Worm (Caenorhabditis elegans) whole organism, L1 larva: ENCODE data around the gene F28A12.10.

Experiments
- alr-1 ChIP-seq: fragments of 200-800 bp; sonication (Bioruptor generic); optimal IDR thresholded peaks from 2 replicates; lab custom pipeline; 2018; ENCODE audit warnings: borderline replicate concordance, mild to moderate bottlenecking, missing genetic modification characterization, missing compliant biosample characterization
- aly-2 ChIP-seq: fragments of 150-350 bp; optimal IDR thresholded peaks from 2 replicates; lab custom pipeline; 2014; ENCODE audit warnings: missing biosample characterization, missing genetic modification characterization
- ama-1 ChIP-seq: fragments of 150-350 bp; optimal IDR thresholded peaks from 2 replicates; lab custom pipeline; 2014
- blmp-1 ChIP-seq: fragments of 150-350 bp; optimal IDR thresholded peaks from 2 replicates; lab custom pipeline; 2014; ENCODE audit warnings: missing biosample characterization, missing genetic modification characterization
- ceh-63 ChIP-seq: fragments of 200-800 bp; sonication (Bioruptor generic); optimal IDR thresholded peaks from 2 replicates; lab custom pipeline; 2018; ENCODE audit warnings: mild to moderate bottlenecking, missing genetic modification characterization, missing compliant biosample characterization
- ceh-82 ChIP-seq, 3 experiments: fragments of 150-350 bp in 1 of 3; sonication (generic microtip) in 2 of 3; optimal IDR thresholded peaks; 2 replicates each; lab custom pipeline; 2014 to 2017; ENCODE audit warnings: missing biosample characterization in 3 of 3, missing genetic modification characterization in 3 of 3
- ceh-88 ChIP-seq: fragments of 200-800 bp; sonication (Bioruptor generic); IDR thresholded peaks from 2 replicates; pipeline ENCODE4 v1.3.6; 2022; ENCODE audit warnings: missing genetic modification characterization, missing compliant biosample characterization
- ceh-90 ChIP-seq: sonication (generic microtip); optimal IDR thresholded peaks from 2 replicates; lab custom pipeline; 2016; ENCODE audit warnings: missing genetic modification characterization, missing compliant biosample characterization
- dsc-1 ChIP-seq: sonication (generic microtip); optimal IDR thresholded peaks from 2 replicates; lab custom pipeline; 2016; ENCODE audit warnings: mild to moderate bottlenecking, missing genetic modification characterization, missing compliant biosample characterization
- efl-1 ChIP-seq, 4 experiments: fragments of 150-350 bp; optimal IDR thresholded peaks in 3 of 4; peaks in 1 of 4; 1 replicate in 1 of 4; 2 replicates in 3 of 4; lab custom pipeline; 2014; ENCODE audit warnings: missing biosample characterization in 2 of 4, missing genetic modification characterization in 2 of 4, missing genetic modification reagents in 2 of 4
- efl-3 ChIP-seq: fragments of 200-800 bp; sonication (Bioruptor generic); optimal IDR thresholded peaks from 2 replicates; lab custom pipeline; 2018; ENCODE audit warnings: mild to moderate bottlenecking, missing genetic modification characterization, missing compliant biosample characterization
- egl-13 ChIP-seq: sonication (generic microtip); optimal IDR thresholded peaks from 2 replicates; lab custom pipeline; 2016; ENCODE audit warnings: missing genotype, missing genetic modification reagents, missing genetic modification characterization, missing compliant biosample characterization
- ets-5 ChIP-seq: fragments of 200-800 bp; sonication (Bioruptor generic); IDR thresholded peaks from 2 replicates; pipeline ENCODE4 v1.3.6; 2022; ENCODE audit warnings: missing genetic modification characterization, missing compliant biosample characterization
- fkh-10 ChIP-seq: sonication (generic microtip); optimal IDR thresholded peaks from 2 replicates; lab custom pipeline; 2017; ENCODE audit warnings: missing biosample characterization, missing genetic modification reagents, missing genetic modification characterization
- fkh-4 ChIP-seq: sonication (generic microtip); optimal IDR thresholded peaks from 2 replicates; lab custom pipeline; 2016; ENCODE audit warnings: missing compliant biosample characterization, missing genetic modification characterization, borderline replicate concordance
- fkh-8 ChIP-seq: sonication (generic microtip); optimal IDR thresholded peaks from 2 replicates; lab custom pipeline; 2016; ENCODE audit warnings: mild to moderate bottlenecking, missing genetic modification characterization, missing compliant biosample characterization
- hlh-17 ChIP-seq: fragments of 200-800 bp; sonication (Bioruptor generic); optimal IDR thresholded peaks from 2 replicates; lab custom pipeline; 2018; ENCODE audit warnings: missing genetic modification characterization, mild to moderate bottlenecking, missing compliant biosample characterization, moderate library complexity, borderline replicate concordance
- hlh-4 ChIP-seq: sonication (generic microtip); optimal IDR thresholded peaks from 2 replicates; lab custom pipeline; 2016; ENCODE audit warnings: mild to moderate bottlenecking, missing genetic modification characterization, missing compliant biosample characterization
- lin-14 ChIP-seq: fragments of 200-800 bp; sonication (Bioruptor generic); optimal IDR thresholded peaks from 2 replicates; lab custom pipeline; 2018; ENCODE audit warnings: mild to moderate bottlenecking, missing genetic modification characterization, moderate library complexity, missing compliant biosample characterization
- lin-15B ChIP-seq: fragments of 150-350 bp; sonication (generic microtip); optimal IDR thresholded peaks from 3 replicates; lab custom pipeline; 2014; ENCODE audit warnings: missing biosample characterization, missing genetic modification characterization
- lir-3 ChIP-seq: sonication (generic microtip); optimal IDR thresholded peaks from 2 replicates; lab custom pipeline; 2016; ENCODE audit warnings: mild to moderate bottlenecking, missing genetic modification characterization, moderate library complexity, missing compliant biosample characterization; ENCODE audit not compliant: poor library complexity
- mef-2 ChIP-seq: fragments of 150-350 bp; optimal IDR thresholded peaks from 2 replicates; lab custom pipeline; 2014; ENCODE audit warnings: missing biosample characterization, missing genetic modification characterization
- mep-1 ChIP-seq: fragments of 150-350 bp; optimal IDR thresholded peaks from 2 replicates; lab custom pipeline; 2014; ENCODE audit warnings: missing biosample characterization, missing genetic modification characterization
- nhr-71 ChIP-seq: sonication (generic microtip); optimal IDR thresholded peaks from 2 replicates; lab custom pipeline; 2016; ENCODE audit warnings: mild to moderate bottlenecking, missing genetic modification characterization, moderate library complexity, missing compliant biosample characterization
- nhr-85 ChIP-seq: sonication (generic microtip); peaks from one replicate; lab custom pipeline; 2016; ENCODE audit warnings: missing genetic modification characterization, inconsistent platforms, missing compliant biosample characterization
- nhr-90 ChIP-seq: sonication (generic microtip); optimal IDR thresholded peaks from 2 replicates; lab custom pipeline; 2016; ENCODE audit warnings: mild to moderate bottlenecking, missing genetic modification characterization, missing compliant biosample characterization; ENCODE audit not compliant: poor library complexity
- pqm-1 ChIP-seq: sonication (generic microtip); optimal IDR thresholded peaks from 3 replicates; lab custom pipeline; 2017; ENCODE audit warnings: missing biosample characterization, missing genetic modification characterization
- sptf-1 ChIP-seq: fragments of 150-350 bp; optimal IDR thresholded peaks from 2 replicates; lab custom pipeline; 2014; ENCODE audit warnings: missing biosample characterization, missing genetic modification characterization
- swsn-7 ChIP-seq: sonication (generic microtip); optimal IDR thresholded peaks from 2 replicates; lab custom pipeline; 2016; ENCODE audit warnings: missing genetic modification characterization, missing compliant biosample characterization
- tbx-2 ChIP-seq: sonication (generic microtip); optimal IDR thresholded peaks from 2 replicates; lab custom pipeline; 2016; ENCODE audit warnings: missing genetic modification characterization, missing compliant biosample characterization
- unc-130 ChIP-seq: fragments of 150-350 bp; optimal IDR thresholded peaks from 2 replicates; lab custom pipeline; 2017; ENCODE audit warnings: missing biosample characterization, missing genetic modification characterization, inconsistent platforms
- unc-30 ChIP-seq: sonication (generic microtip); optimal IDR thresholded peaks from 2 replicates; lab custom pipeline; 2017; ENCODE audit warnings: missing biosample characterization, missing genetic modification characterization
- unc-62 ChIP-seq: fragments of 150-350 bp; optimal IDR thresholded peaks from 2 replicates; lab custom pipeline; 2014; ENCODE audit warnings: missing biosample characterization, missing genetic modification reagents, missing genetic modification characterization
- xbp-1 ChIP-seq: sonication (generic microtip); optimal IDR thresholded peaks from 2 replicates; lab custom pipeline; 2016; ENCODE audit warnings: missing genetic modification characterization, missing compliant biosample characterization
- zip-4 ChIP-seq: fragments of 200-800 bp; sonication (Bioruptor generic); optimal IDR thresholded peaks from 2 replicates; lab custom pipeline; 2018; ENCODE audit warnings: mild to moderate bottlenecking, missing genetic modification characterization, moderate library complexity, missing compliant biosample characterization
- ztf-4 ChIP-seq: fragments of 150-350 bp; optimal IDR thresholded peaks from 2 replicates; lab custom pipeline; 2014; ENCODE audit warnings: missing biosample characterization, missing genetic modification characterization

F28A12.10 gene

DNA sequence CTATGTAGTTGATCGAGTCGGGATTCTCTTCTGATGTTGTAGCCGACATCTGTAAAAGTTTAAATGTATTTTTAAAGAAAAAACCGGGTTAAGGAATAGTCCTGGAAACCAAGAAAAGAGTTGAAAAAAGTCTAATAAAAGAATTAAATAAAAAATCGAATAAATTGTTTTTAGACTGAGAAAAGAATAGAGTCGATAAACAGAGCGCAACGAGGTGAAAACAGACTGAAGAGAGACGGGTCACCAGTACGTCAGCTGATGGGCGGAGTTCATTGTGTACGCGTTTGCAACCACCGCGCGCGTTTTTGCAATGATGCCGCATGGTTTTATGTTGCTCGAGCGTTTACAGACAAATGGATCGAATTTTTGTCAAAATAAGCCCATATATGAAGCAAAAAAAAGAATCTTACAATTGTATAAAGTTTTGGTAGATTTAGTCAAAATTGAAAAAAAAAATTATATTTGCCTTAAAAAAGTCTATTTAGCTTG lies 6.2 kb downstream of the F28A12.10 start, which contains the start of gene atg-18 (continued):
- TF ChIP-seq alr-1 (tag; lab: Kevin White, UChicago) (no peak), tbx-2 (tag; lab: Kevin White, UChicago) (peak; percentile 77), lir-3 (tag; lab: Kevin White, UChicago) (no peak)

DNA sequence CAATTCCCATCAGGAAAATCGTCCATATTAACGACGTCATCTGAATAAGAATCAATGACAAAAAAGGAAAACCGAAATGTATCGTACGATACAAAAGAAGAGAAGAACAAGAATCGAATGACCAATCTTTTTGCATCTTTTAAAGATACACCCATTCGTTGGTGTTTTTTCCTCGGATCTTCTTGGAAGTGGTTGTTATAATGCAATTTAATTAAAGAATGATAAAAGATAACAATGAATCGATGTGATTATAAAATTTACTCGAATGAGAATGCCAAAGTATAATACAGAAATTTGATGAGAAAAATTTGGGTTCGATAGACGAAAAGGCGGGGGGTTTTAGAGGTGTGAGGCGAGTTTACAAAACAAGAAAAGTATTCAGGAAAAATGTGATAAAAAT lies 8.5 kb downstream of the F28A12.10 start, which contains the start of gene F41E6.12:
Gene F41E6.12, minus strand, starts transcription at position 101 of the 400 bp plus-strand sequence.
- TF ChIP-seq dsc-1 (tag; lab: Kevin White, UChicago) (no peak), ceh-90 (tag; lab: Kevin White, UChicago) (no peak), blmp-1 (tag; lab: Kevin White, UChicago) (peak; percentile 21), xbp-1 (tag; lab: Kevin White, UChicago) (no peak), efl-3 (GFP tag; lab: Kevin White, UChicago) (no peak), efl-1 (optimal IDR thresholded peaks at IDR 0.05; lab: Kevin White, UChicago) (no peak), efl-1 (GFP tag; optimal IDR thresholded peaks at IDR 0.05 in 1 of 2; lab: Kevin White, UChicago) (peak in 1 of 2 experiments; percentile 37), unc-30 (no peak), ama-1 (lab: Kevin White, UChicago) (peak; percentile 50), ceh-63 (GFP tag; lab: Kevin White, UChicago) (no peak), zip-4 (GFP tag; lab: Kevin White, UChicago) (no peak), nhr-85 (tag; lab: Kevin White, UChicago) (peak; percentile 49)
- TF ChIP-seq, all 84 proteins: peak for 4

DNA sequence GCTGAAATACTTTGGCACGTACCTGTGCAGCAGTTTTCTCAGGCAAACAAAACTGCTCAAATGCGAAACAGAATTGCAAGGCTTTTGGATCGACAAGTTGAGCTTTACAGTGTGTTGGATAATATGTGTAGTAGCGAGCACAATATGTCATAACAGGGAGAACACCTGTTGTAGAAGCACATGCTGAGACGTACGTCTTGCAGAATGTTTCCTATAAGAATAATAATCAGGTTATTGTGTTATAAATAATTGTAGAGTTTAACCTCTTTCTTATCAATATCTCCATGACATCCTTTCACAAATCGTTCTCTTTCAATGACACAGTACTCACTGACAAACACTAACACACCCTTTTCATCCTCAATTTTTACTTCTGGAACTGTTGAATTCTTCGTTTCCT lies 10.0 kb downstream of the F28A12.10 start:
- TF ChIP-seq pqm-1 (tag; lab: Kevin White, UChicago), result no peak
- TF ChIP-seq efl-1 (optimal IDR thresholded peaks at IDR 0.05; lab: Kevin White, UChicago), result no peak
- peak in 1 of 2 experiments; percentile 48 for TF ChIP-seq efl-1 (GFP tag; optimal IDR thresholded peaks at IDR 0.05 in 1 of 2; lab: Kevin White, UChicago)

DNA sequence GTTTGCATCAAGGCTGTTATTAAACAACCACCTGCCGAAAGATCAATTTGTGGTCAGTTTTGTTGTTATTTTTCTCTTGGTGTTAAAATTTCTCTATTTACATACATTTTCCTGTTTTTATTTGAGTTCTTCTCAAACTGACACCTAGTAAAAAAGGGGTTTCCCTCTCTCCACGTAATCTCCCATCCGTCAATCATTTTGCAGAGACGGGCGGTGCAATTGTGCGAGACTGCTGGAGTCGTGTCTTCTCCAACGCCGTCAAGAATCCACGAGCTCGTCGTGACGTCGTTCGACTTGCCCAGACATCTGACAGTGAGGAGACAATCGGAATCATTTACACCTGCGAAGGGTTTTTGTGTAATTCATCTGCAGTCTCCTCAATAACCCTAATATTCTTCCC lies 11.2 kb downstream of the F28A12.10 start:
- no peak for TF ChIP-seq aly-2 (tag; lab: Kevin White, UChicago)
- no peak for TF ChIP-seq ama-1 (lab: Kevin White, UChicago)
- no peak for TF ChIP-seq unc-62 (GFP tag; lab: Kevin White, UChicago)
- TF ChIP-seq mef-2 (tag; lab: Kevin White, UChicago), result no peak
- TF ChIP-seq swsn-7 (tag; lab: Kevin White, UChicago), result no peak
- TF ChIP-seq nhr-85 (tag; lab: Kevin White, UChicago), result peak; percentile 76
- TF ChIP-seq egl-13 (tag; lab: Kevin White, UChicago), result peak; percentile 5
- no peak for TF ChIP-seq dsc-1 (tag; lab: Kevin White, UChicago)
- TF ChIP-seq fkh-8, result peak; percentile 6
- no peak for TF ChIP-seq mep-1 (tag; lab: Kevin White, UChicago)
- TF ChIP-seq lin-14 (GFP tag; lab: Kevin White, UChicago), result peak; percentile 26
- no peak for TF ChIP-seq ceh-88
- no peak for TF ChIP-seq fkh-4
- TF ChIP-seq hlh-17 (GFP tag; lab: Kevin White, UChicago), result no peak
- TF ChIP-seq nhr-71, result peak; percentile 25
- no peak for TF ChIP-seq unc-130 (tag; lab: Kevin White, UChicago)

DNA sequence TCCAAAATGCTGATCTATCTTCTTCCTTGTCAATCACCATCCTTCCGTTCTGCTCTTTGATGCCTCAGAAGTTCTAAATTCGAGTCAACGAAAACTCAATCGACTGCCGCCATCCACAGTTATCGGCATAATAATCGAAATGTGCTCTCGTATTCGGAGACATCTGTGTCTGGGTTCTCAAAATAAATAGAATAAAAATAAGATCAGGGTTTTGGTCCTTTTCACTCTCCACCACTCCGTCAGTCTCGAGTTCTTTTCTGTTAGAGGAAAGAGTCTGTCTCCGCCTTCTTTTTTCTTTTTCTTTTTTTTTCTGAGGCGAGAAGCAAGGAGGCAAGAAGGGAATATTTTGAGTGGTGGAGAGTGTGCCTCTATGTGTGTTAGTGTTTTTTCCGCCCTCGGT lies 13.8 kb downstream of the F28A12.10 start, which contains the start of gene F41E6.17:
Gene F41E6.17, plus strand, starts transcription at position 348 of the 400 bp plus-strand sequence.
- TF ChIP-seq dsc-1 (tag; lab: Kevin White, UChicago) (peak; percentile 33), hlh-4 (tag; lab: Kevin White, UChicago) (no peak), lin-15B (tag; lab: Kevin White, UChicago) (no peak), ztf-4 (tag; lab: Kevin White, UChicago) (no peak), lin-14 (GFP tag; lab: Kevin White, UChicago) (peak; percentile 70), nhr-90 (tag; lab: Kevin White, UChicago) (no peak), fkh-10 (GFP tag; lab: Kevin White, UChicago) (peak; percentile 19), ets-5 (GFP tag; lab: Robert Waterston, UW) (no peak), sptf-1 (tag; lab: Kevin White, UChicago) (no peak), ceh-82 (tag; optimal IDR thresholded peaks at IDR 0.05; lab: Kevin White, UChicago) (peak in 1 of 3 experiments; percentile 24)
